Worm (Caenorhabditis elegans) whole organism, young adult: Measurements from ENCODE around the gene ani-2.

Experiments
- dpl-1 ChIP-seq: fragments of 150-350 bp; optimal IDR thresholded peaks from 2 replicates; lab custom pipeline; 2014; ENCODE audit warnings: missing biosample characterization, missing genetic modification reagents, missing genetic modification characterization
- hmg-1.2 ChIP-seq: fragments of 200-800 bp; sonication (Bioruptor generic); IDR thresholded peaks from 2 replicates; pipeline ENCODE4 v1.3.6; 2022; ENCODE audit warnings: missing genetic modification reagents, missing genetic modification characterization, missing compliant biosample characterization
- repo-1 ChIP-seq: sonication (generic microtip); optimal IDR thresholded peaks from 2 replicates; lab custom pipeline; 2017; ENCODE audit warnings: mild to moderate bottlenecking, missing genetic modification characterization, missing compliant biosample characterization
- somi-1 ChIP-seq: fragments of 200-800 bp; sonication (Bioruptor generic); optimal IDR thresholded peaks from 2 replicates; lab custom pipeline; 2018; ENCODE audit warnings: mild to moderate bottlenecking, missing genetic modification characterization, missing compliant biosample characterization
- unc-62 ChIP-seq: fragments of 150-350 bp; optimal IDR thresholded peaks from 2 replicates; lab custom pipeline; 2014; ENCODE audit warnings: missing biosample characterization, missing genetic modification reagents, missing genetic modification characterization

DNA sequence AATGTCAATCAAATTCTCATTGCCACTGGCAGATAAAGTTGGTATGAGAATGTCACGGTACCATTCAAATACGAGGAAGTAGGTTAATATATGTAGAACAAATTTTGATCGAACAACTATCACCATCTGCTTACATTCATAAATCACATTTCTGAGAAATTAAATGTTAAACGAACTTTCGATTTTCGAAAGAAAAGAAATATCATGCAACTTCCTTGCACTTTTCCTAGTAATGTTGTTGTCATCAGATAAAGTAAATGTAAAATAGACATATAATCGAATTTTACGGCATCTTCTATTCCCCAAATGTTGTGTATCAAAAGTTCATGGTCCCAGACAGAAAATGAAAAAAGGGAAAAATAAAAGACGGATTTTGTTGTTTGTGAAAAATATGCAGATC, 53.7 kb downstream of the ani-2 start:
- TF ChIP-seq repo-1 (tag; lab: Kevin White, UChicago) = no peak
- TF ChIP-seq hmg-1.2 (GFP tag; lab: Robert Waterston, UW) = no peak
- TF ChIP-seq unc-62 (GFP tag; lab: Kevin White, UChicago) = no peak
- TF ChIP-seq dpl-1 (GFP tag; lab: Kevin White, UChicago) = no peak
- no peak for TF ChIP-seq somi-1
